Fruit fly (Drosophila melanogaster): Measurements from ENCODE around the gene tara.

tara gene

dm6 chr3R:16228719-16229704 is 3.6 kb downstream of the tara start (continued):
- TF ChIP-seq ab (GFP tag; optimal IDR thresholded peaks at IDR 0.05) (no peak), knrl (GFP tag; IDR thresholded peaks at IDR 0.05; ENCODE audit: partially characterized antibody) (no peak), CG6175 (GFP tag; IDR thresholded peaks at IDR 0.05) (no peak), sd (tag; optimal IDR thresholded peaks at IDR 0.05) (peak; percentile 7), az2 (GFP tag; optimal IDR thresholded peaks at IDR 0.05) (no peak), ERR (GFP tag; optimal IDR thresholded peaks at IDR 0.05) (no peak), sqz (GFP tag; optimal IDR thresholded peaks at IDR 0.05) (peak; percentile 14), cad (GFP tag; optimal IDR thresholded peaks at IDR 0.05) (peak; percentile 12), abd-A (tag; optimal IDR thresholded peaks at IDR 0.05) (peak; percentile 90), run (tag; optimal IDR thresholded peaks at IDR 0.05) (peak; percentile 16), ATbp (GFP tag; optimal IDR thresholded peaks at IDR 0.05) (no peak), scrt (GFP tag; optimal IDR thresholded peaks at IDR 0.05) (peak; percentile 79), Fer3 (tag; optimal IDR thresholded peaks at IDR 0.05) (no peak), CG3065 (GFP tag; optimal IDR thresholded peaks at IDR 0.05) (no peak), CG13624 (GFP tag; optimal IDR thresholded peaks at IDR 0.05) (no peak), CG8388 (GFP tag; optimal IDR thresholded peaks at IDR 0.05) (no peak), Hey (tag; optimal IDR thresholded peaks at IDR 0.05) (peak; percentile 71), BtbVII (GFP tag; optimal IDR thresholded peaks at IDR 0.05) (no peak), Hr78 (GFP tag; optimal IDR thresholded peaks at IDR 0.05) (peak in 1 of 2 experiments; percentile 28), ken (GFP tag; IDR thresholded peaks at IDR 0.05) (no peak), Rfx (GFP tag; IDR thresholded peaks at IDR 0.05) (no peak), ham (GFP tag; IDR thresholded peaks at IDR 0.05) (no peak), otp (GFP tag; IDR thresholded peaks at IDR 0.05) (no peak), CG6854 (GFP tag; optimal IDR thresholded peaks at IDR 0.05) (no peak), CG4707 (GFP tag; optimal IDR thresholded peaks at IDR 0.05) (no peak), CG6654 (GFP tag; optimal IDR thresholded peaks at IDR 0.05) (no peak), CG12769 (tag; optimal IDR thresholded peaks at IDR 0.05) (peak; percentile 23), nerfin-1 (tag; optimal IDR thresholded peaks at IDR 0.05) (peak; percentile 54), CG18619 (GFP tag; optimal IDR thresholded peaks at IDR 0.05) (no peak), CG2678 (tag; optimal IDR thresholded peaks at IDR 0.05) (peak; percentile 10), CG9932 (GFP tag; IDR thresholded peaks at IDR 0.05) (no peak), fu2 (GFP tag; optimal IDR thresholded peaks at IDR 0.05) (no peak), Sin3A (optimal IDR thresholded peaks at IDR 0.05) (no peak), TFAM (GFP tag; optimal IDR thresholded peaks at IDR 0.05) (no peak), CG15514 (GFP tag; optimal IDR thresholded peaks at IDR 0.05) (no peak), ewg (GFP tag; optimal IDR thresholded peaks at IDR 0.05) (no peak), ssp (GFP tag; IDR thresholded peaks at IDR 0.05) (no peak), eve (GFP tag; optimal IDR thresholded peaks at IDR 0.05) (peak in 1 of 2 experiments; percentile 73), nom (GFP tag; optimal IDR thresholded peaks at IDR 0.05) (peak; percentile 76), sim (GFP tag; IDR thresholded peaks at IDR 0.05) (no peak), Med (GFP tag) (peak; percentile 80), CG5245 (GFP tag; optimal IDR thresholded peaks at IDR 0.05) (no peak), cg (GFP tag; optimal IDR thresholded peaks at IDR 0.05) (peak; percentile 60), Asciz (GFP tag; optimal IDR thresholded peaks at IDR 0.05) (no peak), Scr (GFP tag; IDR thresholded peaks at IDR 0.05; ENCODE audit: partially characterized antibody) (no peak), Lhr (GFP tag; optimal IDR thresholded peaks at IDR 0.05) (no peak), Dip3 (GFP tag; optimal IDR thresholded peaks at IDR 0.05) (no peak), trem (tag; optimal IDR thresholded peaks at IDR 0.05) (no peak), Hr39 (optimal IDR thresholded peaks at IDR 0.05) (no peak)
